Worm (Caenorhabditis elegans): ENCODE measurements around the gene his-69.
A peak's percentile ranks its signal among the peaks of the same experiment; 100 is the strongest.

The his-69 gene

DNA sequence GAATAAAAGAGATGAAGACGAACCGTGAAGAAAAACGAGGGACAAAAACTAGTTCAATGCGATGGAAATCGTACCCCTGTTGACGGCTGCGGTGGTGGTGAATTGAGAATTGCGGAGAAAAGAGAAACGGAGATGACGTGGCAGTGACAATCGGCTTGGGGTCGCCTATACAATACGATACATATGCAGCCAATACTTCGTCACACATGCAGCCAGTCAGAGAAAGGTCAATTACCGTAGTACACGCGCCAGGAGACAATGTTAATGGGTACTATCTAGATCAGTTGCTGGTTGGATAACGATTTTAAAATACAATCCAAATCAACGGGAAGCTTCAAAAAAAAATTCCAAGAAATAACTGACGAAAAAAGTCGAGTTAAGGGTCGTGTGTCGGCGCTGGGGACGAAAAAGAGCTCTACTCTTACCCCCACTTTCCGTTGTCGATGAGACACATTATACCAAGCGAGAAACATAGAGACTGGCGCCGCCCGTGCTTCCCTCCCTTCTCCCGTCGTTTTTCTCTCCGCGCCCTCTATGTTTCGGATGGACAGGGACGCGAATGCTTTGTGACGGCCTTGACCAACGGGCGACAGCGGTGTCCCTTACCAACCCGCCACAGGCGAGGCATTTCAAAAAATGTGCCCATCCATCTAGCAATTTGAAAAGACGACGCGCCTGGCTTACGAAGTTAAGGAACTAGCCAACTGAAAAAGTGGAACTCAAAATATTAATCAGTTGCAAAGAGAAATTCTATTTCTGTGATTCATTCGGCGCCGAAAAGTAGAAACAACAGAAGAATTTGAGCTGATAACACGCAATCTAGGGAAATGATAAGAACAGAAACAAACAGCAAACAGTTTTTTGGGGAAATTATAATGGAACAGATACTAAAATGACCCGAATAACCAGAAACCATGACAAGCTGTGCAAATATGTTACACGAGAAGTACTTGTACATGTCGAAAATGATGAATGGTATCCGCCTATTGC lies 39.7 kb downstream of the his-69 start:
- peak in 1 of 2 experiments; percentile 20 for TF ChIP-seq efl-1 (optimal IDR thresholded peaks at IDR 0.05)
- peak; percentile 13 to 62 for TF ChIP-seq efl-1 (GFP tag; optimal IDR thresholded peaks at IDR 0.05 in 1 of 2)
- peak; percentile 7 for TF ChIP-seq irx-1 (tag; optimal IDR thresholded peaks at IDR 0.05)
- no peak for TF ChIP-seq dsc-1 (tag; optimal IDR thresholded peaks at IDR 0.05)
- peak; percentile 22 for TF ChIP-seq elt-2 (tag; optimal IDR thresholded peaks at IDR 0.05)
- no peak for TF ChIP-seq fkh-10 (GFP tag; optimal IDR thresholded peaks at IDR 0.05)
- peak; percentile 66 for TF ChIP-seq blmp-1 (tag; optimal IDR thresholded peaks at IDR 0.05)
- TF ChIP-seq sup-37 (GFP tag; optimal IDR thresholded peaks at IDR 0.05), result no peak
- TF ChIP-seq lir-3 (tag; optimal IDR thresholded peaks at IDR 0.05; ENCODE audit: poor library complexity), result no peak
- no peak for TF ChIP-seq aha-1 (tag; optimal IDR thresholded peaks at IDR 0.05)
- no peak for TF ChIP-seq pqm-1 (tag; optimal IDR thresholded peaks at IDR 0.05)
- no peak for TF ChIP-seq ceh-8 (GFP tag; optimal IDR thresholded peaks at IDR 0.05)
- TF ChIP-seq nhr-71 (tag; optimal IDR thresholded peaks at IDR 0.05), result peak; percentile 11
- peak; percentile 10 for TF ChIP-seq snu-23 (GFP tag; optimal IDR thresholded peaks at IDR 0.05)
- TF ChIP-seq efl-3 (GFP tag; optimal IDR thresholded peaks at IDR 0.05), result no peak
- TF ChIP-seq mab-9 (GFP tag; IDR thresholded peaks at IDR 0.05), result 0 out of 2 replicates have a peak, but pooled peaks have one; percentile 9
- no peak for TF ChIP-seq nhr-19 (GFP tag; conservative IDR thresholded peaks at IDR 0.05)
- TF ChIP-seq nhr-90 (tag; optimal IDR thresholded peaks at IDR 0.05; ENCODE audit: poor library complexity), result no peak
- TF ChIP-seq sox-4 (tag; optimal IDR thresholded peaks at IDR 0.05), result no peak
- no peak for TF ChIP-seq snpc-4 (tag; optimal IDR thresholded peaks at IDR 0.05)
- TF ChIP-seq vab-15 (tag; optimal IDR thresholded peaks at IDR 0.05), result no peak
- no peak for TF ChIP-seq nhr-11 (tag; optimal IDR thresholded peaks at IDR 0.05)
- peak; percentile 4 to 37 for TF ChIP-seq lsy-2 (tag; optimal IDR thresholded peaks at IDR 0.05)
- TF ChIP-seq unc-86 (tag; optimal IDR thresholded peaks at IDR 0.05), result no peak
- TF ChIP-seq ceh-82 (tag; optimal IDR thresholded peaks at IDR 0.05), result peak in 1 of 3 experiments; percentile 19
- TF ChIP-seq hlh-4 (tag; optimal IDR thresholded peaks at IDR 0.05), result no peak
- TF ChIP-seq ztf-11 (tag; optimal IDR thresholded peaks at IDR 0.05), result peak in 1 of 2 experiments; percentile 34
- TF ChIP-seq egl-13 (tag; optimal IDR thresholded peaks at IDR 0.05), result no peak
- no peak for TF ChIP-seq C34B4.2 (tag; optimal IDR thresholded peaks at IDR 0.05)
- peak; percentile 6 for TF ChIP-seq nhr-20 (tag; optimal IDR thresholded peaks at IDR 0.05)
- peak; percentile 5 for TF ChIP-seq unc-130 (tag; optimal IDR thresholded peaks at IDR 0.05)
- no peak for TF ChIP-seq nhr-12 (tag; optimal IDR thresholded peaks at IDR 0.05)
- TF ChIP-seq skn-1 (tag; optimal IDR thresholded peaks at IDR 0.05), result no peak
- TF ChIP-seq fkh-8 (tag; optimal IDR thresholded peaks at IDR 0.05), result no peak
- no peak for TF ChIP-seq alr-1 (tag; optimal IDR thresholded peaks at IDR 0.05; ENCODE audit: borderline replicate concordance)
- TF ChIP-seq isw-1 (GFP tag; IDR thresholded peaks at IDR 0.05), result no peak
- no peak for TF ChIP-seq lin-15B (tag; optimal IDR thresholded peaks at IDR 0.05)
- TF ChIP-seq grh-1 (GFP tag; IDR thresholded peaks at IDR 0.05), result no peak
- no peak for TF ChIP-seq nhr-84 (tag; optimal IDR thresholded peaks at IDR 0.05)
- TF ChIP-seq hlh-17 (GFP tag; optimal IDR thresholded peaks at IDR 0.05; ENCODE audit: borderline replicate concordance), result no peak
- TF ChIP-seq nhr-76 (tag; optimal IDR thresholded peaks at IDR 0.05), result no peak
- no peak for TF ChIP-seq Y116A8C.19 (tag; optimal IDR thresholded peaks at IDR 0.05; ENCODE audit: borderline replicate concordance)
- no peak for TF ChIP-seq nhr-77 (tag; optimal IDR thresholded peaks at IDR 0.05)
- no peak for TF ChIP-seq tbx-2 (tag; optimal IDR thresholded peaks at IDR 0.05)
- no peak for TF ChIP-seq unc-30 (tag; optimal IDR thresholded peaks at IDR 0.05)
- TF ChIP-seq lin-35 (GFP tag; optimal IDR thresholded peaks at IDR 0.05), result peak in 1 of 2 experiments; percentile 2
- no peak for TF ChIP-seq ceh-63 (GFP tag; optimal IDR thresholded peaks at IDR 0.05)
- peak; percentile 93 for TF ChIP-seq lin-14 (GFP tag; optimal IDR thresholded peaks at IDR 0.05)
- peak; percentile 4 for TF ChIP-seq F16B12.6 (tag; optimal IDR thresholded peaks at IDR 0.05)
- TF ChIP-seq mef-2 (tag; optimal IDR thresholded peaks at IDR 0.05), result no peak
- no peak for TF ChIP-seq jun-1 (tag; optimal IDR thresholded peaks at IDR 0.05)
